Fruit fly (Drosophila melanogaster): ENCODE results near the gene CG17560.

Gene CG17560

DNA sequence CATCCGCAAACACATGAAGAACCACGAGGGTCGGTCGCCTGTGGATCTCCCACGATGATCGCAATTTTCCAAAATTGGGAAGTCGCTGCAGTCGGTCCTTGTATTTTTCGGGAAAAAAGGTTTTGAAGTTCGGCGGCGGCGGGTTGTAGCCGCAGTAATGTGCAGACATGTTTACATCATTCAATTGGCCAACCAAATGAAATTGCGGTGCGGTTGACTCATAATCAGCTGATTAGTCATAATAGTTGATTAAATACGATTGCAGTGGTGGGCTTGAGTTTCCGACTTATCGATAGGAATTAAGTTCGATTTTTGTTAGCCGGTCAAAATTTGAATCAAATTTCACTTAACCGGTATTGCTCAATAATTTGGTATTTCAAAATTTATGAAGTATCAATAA is 34.3 kb downstream of the CG17560 start, which contains the start of gene CG14907:
TSS of gene CG14907 (minus strand) at position 229 of the 400 bp plus-strand sequence.
- TF ChIP-seq CG17801 (GFP tag; optimal IDR thresholded peaks at IDR 0.05; ENCODE audit: partially characterized antibody) = peak; percentile 37

- TF ChIP-seq CG17801 (GFP tag; optimal IDR thresholded peaks at IDR 0.05; ENCODE audit: partially characterized antibody) = no peak
Measured at dm6 chr3R:16655000-16655493, 37.3 kb downstream of the CG17560 start.

- TF ChIP-seq CG17801 (GFP tag; optimal IDR thresholded peaks at IDR 0.05; ENCODE audit: partially characterized antibody) = no peak
Measured at dm6 chr3R:16655494-16656493, 38.0 kb downstream of the CG17560 start, which contains the start of gene modSP. TSS of gene modSP (minus strand) at chr3R:16655662.

- no peak for TF ChIP-seq CG17801 (GFP tag; optimal IDR thresholded peaks at IDR 0.05; ENCODE audit: partially characterized antibody)
Measured at dm6 chr3R:16661693-16662092, 43.9 kb downstream of the CG17560 start.

dm6 chr3R:16664144-16664825 is 46.5 kb downstream of the CG17560 start:
- TF ChIP-seq CG17801 (GFP tag; optimal IDR thresholded peaks at IDR 0.05; ENCODE audit: partially characterized antibody) = no peak

Data from ovary, adult (tissue).